Fruit fly (Drosophila melanogaster): ENCODE measurements around the gene meso18E.

The meso18E gene

dm6 chrX:19683040-19683875 is 29.6 kb downstream of the meso18E start, which contains the start of the genes dome and Ubqn:
dome (minus strand) TSS chrX:19683518.
Ubqn (plus strand) TSS chrX:19683808.
- TF ChIP-seq CG17801 (GFP tag; optimal IDR thresholded peaks at IDR 0.05; ENCODE audit: partially characterized antibody) = peak; percentile 62

- no peak for TF ChIP-seq CG17801 (GFP tag; optimal IDR thresholded peaks at IDR 0.05; ENCODE audit: partially characterized antibody)
Observed at dm6 chrX:19679207-19679606, 33.6 kb downstream of the meso18E start.

DNA sequence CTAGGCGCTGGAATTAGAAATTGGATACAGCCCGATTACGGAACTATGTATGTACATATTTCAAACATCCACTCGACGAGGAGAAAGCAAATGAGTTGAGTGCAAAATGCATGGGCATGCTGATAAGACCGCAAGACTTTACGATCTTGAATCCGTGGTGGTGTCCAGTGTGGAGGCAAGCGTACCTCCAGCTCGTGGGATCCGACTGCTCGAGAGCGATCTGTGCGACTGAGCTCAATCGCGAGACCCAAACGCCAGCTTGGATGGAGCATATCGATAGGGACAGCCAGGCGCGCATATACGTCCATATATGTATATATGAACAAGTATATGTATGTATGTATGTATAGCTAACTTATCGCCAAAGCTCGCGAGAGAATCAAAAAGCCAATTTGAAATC is 37.2 kb downstream of the meso18E start, which contains the start of gene et:
TSS of gene et (minus strand) at position 230 of the 400 bp plus-strand sequence.
- no peak for TF ChIP-seq CG17801 (GFP tag; optimal IDR thresholded peaks at IDR 0.05; ENCODE audit: partially characterized antibody)

DNA sequence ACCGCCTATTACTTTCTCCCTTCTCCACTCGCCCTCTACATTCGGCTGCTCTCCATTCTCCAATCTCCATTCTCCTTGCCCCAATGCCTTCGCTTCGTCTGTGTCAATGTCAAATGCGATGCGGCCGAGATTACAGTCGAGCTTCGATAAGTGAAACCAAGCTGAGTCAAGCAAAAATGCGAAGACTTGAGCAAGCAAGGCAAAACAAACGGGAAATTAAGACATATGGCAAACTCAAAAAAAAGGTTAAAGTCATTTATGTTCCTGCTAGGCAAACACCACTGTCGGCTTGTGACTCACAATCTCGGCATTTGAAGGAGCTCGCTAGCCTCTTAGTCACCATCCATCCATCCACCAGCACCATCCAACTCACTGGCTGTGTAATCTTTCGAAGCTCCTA is 44.4 kb downstream of the meso18E start:
- TF ChIP-seq CG17801 (GFP tag; optimal IDR thresholded peaks at IDR 0.05; ENCODE audit: partially characterized antibody) = peak; percentile 93

- no peak for TF ChIP-seq CG17801 (GFP tag; optimal IDR thresholded peaks at IDR 0.05; ENCODE audit: partially characterized antibody)
Observed at dm6 chrX:19667444-19668104, 45.3 kb downstream of the meso18E start.

- TF ChIP-seq CG17801 (GFP tag; optimal IDR thresholded peaks at IDR 0.05; ENCODE audit: partially characterized antibody) = peak; percentile 69
Observed at dm6 chrX:19666991-19667409, 45.8 kb downstream of the meso18E start, which contains the start of gene Zw. Zw (plus strand) TSS chrX:19667252.

DNA sequence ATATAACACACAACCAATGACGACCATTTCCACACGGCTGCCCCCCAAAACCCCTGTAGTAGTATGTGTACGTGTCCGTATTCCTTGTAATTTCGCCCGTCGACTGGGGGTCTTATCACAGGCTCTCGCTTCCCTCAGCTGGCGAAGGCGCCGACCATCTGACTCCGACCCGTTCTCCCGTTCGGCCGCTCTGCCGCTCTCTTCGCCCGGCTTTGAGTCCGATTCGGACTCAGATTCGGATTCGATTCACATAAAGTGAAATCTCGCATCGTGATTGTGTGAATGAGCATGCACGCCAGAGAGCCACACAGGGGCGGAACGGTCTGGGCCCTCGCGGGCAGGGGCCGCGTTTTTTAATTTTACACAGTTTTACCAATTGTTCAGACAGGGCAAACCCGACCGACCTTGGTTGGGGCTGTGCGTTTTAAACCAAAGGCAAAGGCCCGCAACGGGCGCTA is 47.1 kb downstream of the meso18E start:
- TF ChIP-seq CG17801 (GFP tag; optimal IDR thresholded peaks at IDR 0.05; ENCODE audit: partially characterized antibody) = peak; percentile 13

- TF ChIP-seq CG17801 (GFP tag; optimal IDR thresholded peaks at IDR 0.05; ENCODE audit: partially characterized antibody) = no peak
Observed at dm6 chrX:19663859-19664728, 48.8 kb downstream of the meso18E start, which contains the start of the genes CG14223 and Ssu72. CG14223 (minus strand) TSS chrX:19663971. Ssu72 (plus strand) TSS chrX:19664561.

- no peak for TF ChIP-seq CG17801 (GFP tag; optimal IDR thresholded peaks at IDR 0.05; ENCODE audit: partially characterized antibody)
Observed at dm6 chrX:19663196-19663858, 49.5 kb downstream of the meso18E start.

DNA sequence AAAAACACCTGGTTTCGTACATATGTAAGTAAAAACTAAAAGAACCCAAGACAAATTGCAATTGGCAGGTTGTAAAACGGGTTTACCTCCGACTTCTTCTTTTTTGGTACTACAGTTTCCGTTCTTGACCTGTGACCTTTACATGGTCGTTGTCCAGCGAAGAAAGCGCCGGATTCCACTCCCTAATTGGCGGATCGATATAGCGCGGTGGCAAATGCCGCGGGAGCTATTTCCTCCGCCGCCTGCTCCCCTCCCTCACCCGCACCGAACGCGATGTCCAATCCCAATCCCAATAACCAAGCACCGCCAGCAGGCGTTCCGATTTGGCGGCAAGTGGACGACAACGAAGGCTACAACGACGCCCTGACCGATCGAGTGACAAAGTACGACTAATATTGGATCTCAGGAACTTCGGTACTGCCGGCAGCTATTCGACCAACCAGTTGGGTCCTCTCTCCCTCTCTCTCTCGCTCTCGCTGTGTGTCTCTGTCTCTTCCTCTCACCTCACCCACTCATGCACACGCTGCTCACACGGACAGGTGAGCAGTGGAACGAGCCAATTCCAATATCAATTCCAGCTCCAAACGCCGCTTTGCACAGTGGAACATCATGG is 50.2 kb downstream of the meso18E start:
- TF ChIP-seq CG17801 (GFP tag; optimal IDR thresholded peaks at IDR 0.05; ENCODE audit: partially characterized antibody) = peak; percentile 48
